Worm (Caenorhabditis elegans): ENCODE measurements around the gene cest-16.

Gene cest-16

DNA sequence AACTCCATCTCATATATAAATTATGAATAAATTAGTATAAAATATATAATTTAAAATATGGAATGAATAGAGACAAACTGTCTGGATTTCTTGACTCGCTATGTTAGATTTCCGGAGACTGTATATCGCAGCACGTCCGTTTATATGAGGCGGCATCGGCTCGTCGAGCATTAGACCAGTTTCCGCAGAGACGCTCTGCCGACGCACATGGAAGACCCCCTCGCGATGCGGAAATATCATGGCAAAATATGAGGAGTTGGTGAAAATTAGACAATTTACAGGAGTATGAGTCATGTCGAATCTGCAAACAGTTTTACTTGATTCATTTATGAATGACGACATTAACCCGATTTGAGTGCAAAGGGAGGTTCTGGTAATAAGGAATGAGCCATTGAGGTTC, 19.8 kb downstream of the cest-16 start, which contains the start of gene chtb-3:
Gene chtb-3, minus strand, starts transcription at position 101 of the 400 bp plus-strand sequence.
- TF ChIP-seq nhr-84 (tag; optimal IDR thresholded peaks at IDR 0.05), result no peak

- peak; percentile 52 for TF ChIP-seq snu-23 (GFP tag; optimal IDR thresholded peaks at IDR 0.05)
- no peak for TF ChIP-seq C16A3.4 (tag; optimal IDR thresholded peaks at IDR 0.05)
- TF ChIP-seq efl-3 (GFP tag; optimal IDR thresholded peaks at IDR 0.05), result no peak
- TF ChIP-seq hlh-17 (GFP tag; optimal IDR thresholded peaks at IDR 0.05; ENCODE audit: borderline replicate concordance), result no peak
- TF ChIP-seq unc-130 (tag; optimal IDR thresholded peaks at IDR 0.05), result no peak
- no peak for TF ChIP-seq skn-1 (tag; optimal IDR thresholded peaks at IDR 0.05)
- no peak for TF ChIP-seq C34B4.2 (tag; optimal IDR thresholded peaks at IDR 0.05)
- TF ChIP-seq nhr-90 (tag; optimal IDR thresholded peaks at IDR 0.05; ENCODE audit: poor library complexity), result peak; percentile 40
- peak; percentile 32 for TF ChIP-seq nhr-71 (tag; optimal IDR thresholded peaks at IDR 0.05)
- no peak for TF ChIP-seq unc-86 (tag; optimal IDR thresholded peaks at IDR 0.05)
- TF ChIP-seq C04F5.9 (tag; optimal IDR thresholded peaks at IDR 0.05), result no peak
- TF ChIP-seq F16B12.6 (tag; optimal IDR thresholded peaks at IDR 0.05), result no peak
- no peak for TF ChIP-seq unc-98 (GFP tag; IDR thresholded peaks at IDR 0.05)
- TF ChIP-seq nhr-85 (tag), result peak; percentile 92
- TF ChIP-seq blmp-1 (tag; optimal IDR thresholded peaks at IDR 0.05), result peak; percentile 77
- no peak for TF ChIP-seq mdl-1 (tag; optimal IDR thresholded peaks at IDR 0.05)
- TF ChIP-seq nhr-20 (tag; optimal IDR thresholded peaks at IDR 0.05), result peak; percentile 59
- TF ChIP-seq tbx-2 (tag; optimal IDR thresholded peaks at IDR 0.05), result peak; percentile 36
- TF ChIP-seq grh-1 (GFP tag; IDR thresholded peaks at IDR 0.05), result 0 out of 2 replicates have a peak, but pooled peaks have one; percentile 38
- TF ChIP-seq mep-1 (tag; optimal IDR thresholded peaks at IDR 0.05), result peak; percentile 53
- TF ChIP-seq nhr-19 (GFP tag; conservative IDR thresholded peaks at IDR 0.05), result peak; percentile 29; the same call in 1 of the 2 replicates
- TF ChIP-seq mab-9 (GFP tag; IDR thresholded peaks at IDR 0.05), result no peak
- no peak for TF ChIP-seq alr-1 (tag; optimal IDR thresholded peaks at IDR 0.05; ENCODE audit: borderline replicate concordance)
- peak; percentile 20 for TF ChIP-seq irx-1 (tag; optimal IDR thresholded peaks at IDR 0.05)
- peak; percentile 80 for TF ChIP-seq pag-3 (tag; optimal IDR thresholded peaks at IDR 0.05; ENCODE audit: borderline replicate concordance, insufficient read depth)
- TF ChIP-seq lin-14 (GFP tag; optimal IDR thresholded peaks at IDR 0.05), result peak; percentile 91
- TF ChIP-seq unc-62 (GFP tag; optimal IDR thresholded peaks at IDR 0.05), result no peak
- no peak for TF ChIP-seq lsy-2 (tag; optimal IDR thresholded peaks at IDR 0.05)
- TF ChIP-seq elt-3 (tag; optimal IDR thresholded peaks at IDR 0.05), result peak in 4 of 6 experiments; percentile 11 to 58 (median 23)
Observed at ce11 chrX:6320887-6321286, 21.1 kb downstream of the cest-16 start.

ce11 chrX:6321380-6321779, 21.6 kb downstream of the cest-16 start:
- TF ChIP-seq tlp-1 (tag; optimal IDR thresholded peaks at IDR 0.05), result no peak
- TF ChIP-seq nhr-71 (tag; optimal IDR thresholded peaks at IDR 0.05), result no peak
- no peak for TF ChIP-seq lir-3 (tag; optimal IDR thresholded peaks at IDR 0.05; ENCODE audit: poor library complexity)
- TF ChIP-seq lin-15B (tag; optimal IDR thresholded peaks at IDR 0.05), result no peak
- no peak for TF ChIP-seq nhr-77 (tag; optimal IDR thresholded peaks at IDR 0.05)
- TF ChIP-seq fkh-10 (GFP tag; optimal IDR thresholded peaks at IDR 0.05), result no peak
- TF ChIP-seq mdl-1 (tag; optimal IDR thresholded peaks at IDR 0.05), result no peak
- no peak for TF ChIP-seq isw-1 (GFP tag; IDR thresholded peaks at IDR 0.05)
- no peak for TF ChIP-seq lin-14 (GFP tag; optimal IDR thresholded peaks at IDR 0.05)
- no peak for TF ChIP-seq sptf-1 (tag; optimal IDR thresholded peaks at IDR 0.05)

DNA sequence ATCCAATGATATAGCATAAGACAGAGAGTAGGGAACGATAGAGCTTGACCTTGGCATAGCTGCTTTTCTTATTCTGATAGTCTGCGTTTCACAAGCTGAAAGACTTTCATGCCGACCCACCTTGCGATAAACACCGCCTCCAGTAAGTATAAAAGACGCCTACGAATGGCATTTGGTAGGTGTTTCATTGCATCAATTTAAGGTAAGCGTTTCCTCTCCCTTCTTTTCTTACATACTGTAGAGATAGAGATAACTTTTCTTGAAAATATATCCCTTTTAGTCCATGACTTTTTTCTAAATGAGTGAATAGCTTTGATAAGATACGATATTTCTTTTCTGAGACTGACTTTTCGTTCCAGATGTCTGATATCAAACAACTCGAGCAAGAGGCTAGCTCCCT, 23.4 kb downstream of the cest-16 start, which contains the start of gene col-167:
Gene col-167, plus strand, starts transcription at position 360 of the 400 bp plus-strand sequence.
- TF ChIP-seq nhr-71 (tag; optimal IDR thresholded peaks at IDR 0.05) (peak; percentile 13), snu-23 (GFP tag; optimal IDR thresholded peaks at IDR 0.05) (peak; percentile 11), elt-3 (tag; optimal IDR thresholded peaks at IDR 0.05) (peak in 3 of 6 experiments; percentile 41 to 47 (median 44)), grh-1 (GFP tag; IDR thresholded peaks at IDR 0.05) (0 out of 2 replicates have a peak, but pooled peaks have one; percentile 12), ceh-90 (tag; optimal IDR thresholded peaks at IDR 0.05) (no peak), fkh-8 (tag; optimal IDR thresholded peaks at IDR 0.05) (no peak), efl-3 (GFP tag; optimal IDR thresholded peaks at IDR 0.05) (no peak), sup-37 (GFP tag; optimal IDR thresholded peaks at IDR 0.05) (no peak), sox-4 (tag; optimal IDR thresholded peaks at IDR 0.05) (no peak), egl-27 (tag; optimal IDR thresholded peaks at IDR 0.05) (no peak), tbx-2 (tag; optimal IDR thresholded peaks at IDR 0.05) (peak; percentile 7), mab-9 (GFP tag; IDR thresholded peaks at IDR 0.05) (no peak), aly-2 (tag; optimal IDR thresholded peaks at IDR 0.05) (no peak), lin-14 (GFP tag; optimal IDR thresholded peaks at IDR 0.05) (peak; percentile 9), hlh-4 (tag; optimal IDR thresholded peaks at IDR 0.05) (no peak), unc-62 (GFP tag; optimal IDR thresholded peaks at IDR 0.05) (no peak), ztf-4 (tag; optimal IDR thresholded peaks at IDR 0.05) (no peak), nhr-85 (tag) (peak; percentile 86), blmp-1 (tag; optimal IDR thresholded peaks at IDR 0.05) (no peak), mef-2 (tag; optimal IDR thresholded peaks at IDR 0.05) (no peak), swsn-7 (tag; optimal IDR thresholded peaks at IDR 0.05) (no peak)
